Worm (Caenorhabditis elegans) whole organism, L1 larva: Measurements from ENCODE around the gene nep-1.

Experiments used
- C16A3.4 ChIP-seq: fragments of 150-350 bp; optimal IDR thresholded peaks from 2 replicates; lab custom pipeline; 2014; ENCODE audit warnings: missing biosample characterization, missing genetic modification characterization
- C34B4.2 ChIP-seq: sonication (generic microtip); optimal IDR thresholded peaks from 2 replicates; lab custom pipeline; 2017; ENCODE audit warnings: mild to moderate bottlenecking, missing genetic modification characterization, missing compliant biosample characterization
- F16B12.6 ChIP-seq: fragments of 150-350 bp; optimal IDR thresholded peaks from 2 replicates; lab custom pipeline; 2014; ENCODE audit warnings: missing biosample characterization, missing genetic modification characterization
- alr-1 ChIP-seq: fragments of 200-800 bp; sonication (Bioruptor generic); optimal IDR thresholded peaks from 2 replicates; lab custom pipeline; 2018; ENCODE audit warnings: borderline replicate concordance, mild to moderate bottlenecking, missing genetic modification characterization, missing compliant biosample characterization
- ama-1 ChIP-seq: fragments of 150-350 bp; optimal IDR thresholded peaks from 2 replicates; lab custom pipeline; 2014
- ceh-63 ChIP-seq: fragments of 200-800 bp; sonication (Bioruptor generic); optimal IDR thresholded peaks from 2 replicates; lab custom pipeline; 2018; ENCODE audit warnings: mild to moderate bottlenecking, missing genetic modification characterization, missing compliant biosample characterization
- ceh-8 ChIP-seq: fragments of 200-800 bp; sonication (Bioruptor generic); optimal IDR thresholded peaks from 2 replicates; lab custom pipeline; 2018; ENCODE audit warnings: mild to moderate bottlenecking, missing genetic modification characterization, moderate library complexity, missing compliant biosample characterization
- ceh-82 ChIP-seq, 3 experiments: fragments of 150-350 bp in 1 of 3; sonication (generic microtip) in 2 of 3; optimal IDR thresholded peaks; 2 replicates each; lab custom pipeline; 2014 to 2017; ENCODE audit warnings: missing biosample characterization in 3 of 3, missing genetic modification characterization in 3 of 3
- ceh-88 ChIP-seq: fragments of 200-800 bp; sonication (Bioruptor generic); IDR thresholded peaks from 2 replicates; pipeline ENCODE4 v1.3.6; 2022; ENCODE audit warnings: missing genetic modification characterization, missing compliant biosample characterization
- ceh-90 ChIP-seq: sonication (generic microtip); optimal IDR thresholded peaks from 2 replicates; lab custom pipeline; 2016; ENCODE audit warnings: missing genetic modification characterization, missing compliant biosample characterization
- dpl-1 ChIP-seq, 3 experiments: fragments of 150-350 bp in 2 of 3; sonication (generic microtip) in 1 of 3; optimal IDR thresholded peaks; 2 replicates each; lab custom pipeline; 2014 to 2017; ENCODE audit warnings: missing biosample characterization in 3 of 3, missing genetic modification characterization in 3 of 3, missing genetic modification reagents in 3 of 3
- dsc-1 ChIP-seq: sonication (generic microtip); optimal IDR thresholded peaks from 2 replicates; lab custom pipeline; 2016; ENCODE audit warnings: mild to moderate bottlenecking, missing genetic modification characterization, missing compliant biosample characterization
- efl-1 ChIP-seq, 4 experiments: fragments of 150-350 bp; optimal IDR thresholded peaks in 3 of 4; peaks in 1 of 4; 1 replicate in 1 of 4; 2 replicates in 3 of 4; lab custom pipeline; 2014; ENCODE audit warnings: missing biosample characterization in 2 of 4, missing genetic modification characterization in 2 of 4, missing genetic modification reagents in 2 of 4
- egl-13 ChIP-seq: sonication (generic microtip); optimal IDR thresholded peaks from 2 replicates; lab custom pipeline; 2016; ENCODE audit warnings: missing genotype, missing genetic modification reagents, missing genetic modification characterization, missing compliant biosample characterization
- egl-27 ChIP-seq, 2 experiments: fragments of 150-350 bp in 1 of 2; sonication (generic microtip); optimal IDR thresholded peaks; 3 replicates each; lab custom pipeline; 2017 to 2018; ENCODE audit warnings: missing biosample characterization in 2 of 2, missing genetic modification characterization in 2 of 2, missing genetic modification reagents in 2 of 2
- elt-2 ChIP-seq: sonication (generic microtip); optimal IDR thresholded peaks from 2 replicates; lab custom pipeline; 2016; ENCODE audit warnings: missing genetic modification characterization, mild to moderate bottlenecking, inconsistent platforms, missing compliant biosample characterization, missing genetic modification reagents
- elt-3 ChIP-seq, 6 experiments: fragments of 150-350 bp in 1 of 6; sonication (generic microtip); optimal IDR thresholded peaks; 2 replicates each; lab custom pipeline; 2017 to 2018; ENCODE audit warnings: missing biosample characterization in 6 of 6, missing genetic modification characterization in 6 of 6, inconsistent platforms in 1 of 6
- fkh-10 ChIP-seq: sonication (generic microtip); optimal IDR thresholded peaks from 2 replicates; lab custom pipeline; 2017; ENCODE audit warnings: missing biosample characterization, missing genetic modification reagents, missing genetic modification characterization
- fkh-4 ChIP-seq: sonication (generic microtip); optimal IDR thresholded peaks from 2 replicates; lab custom pipeline; 2016; ENCODE audit warnings: missing compliant biosample characterization, missing genetic modification characterization, borderline replicate concordance
- fkh-8 ChIP-seq: sonication (generic microtip); optimal IDR thresholded peaks from 2 replicates; lab custom pipeline; 2016; ENCODE audit warnings: mild to moderate bottlenecking, missing genetic modification characterization, missing compliant biosample characterization
- lin-13 ChIP-seq: fragments of 150-350 bp; optimal IDR thresholded peaks from 2 replicates; lab custom pipeline; 2014; ENCODE audit warnings: missing biosample characterization, missing genetic modification reagents, missing genetic modification characterization
- lin-14 ChIP-seq: fragments of 200-800 bp; sonication (Bioruptor generic); optimal IDR thresholded peaks from 2 replicates; lab custom pipeline; 2018; ENCODE audit warnings: mild to moderate bottlenecking, missing genetic modification characterization, moderate library complexity, missing compliant biosample characterization
- lin-35 ChIP-seq, 2 experiments: fragments of 150-350 bp; optimal IDR thresholded peaks; 2 replicates each; lab custom pipeline; 2014; ENCODE audit warnings: missing biosample characterization in 2 of 2, missing genetic modification characterization in 2 of 2, missing genetic modification reagents in 2 of 2
- lir-3 ChIP-seq: sonication (generic microtip); optimal IDR thresholded peaks from 2 replicates; lab custom pipeline; 2016; ENCODE audit warnings: mild to moderate bottlenecking, missing genetic modification characterization, moderate library complexity, missing compliant biosample characterization; ENCODE audit not compliant: poor library complexity
- lsy-2 ChIP-seq, 2 experiments: fragments of 150-350 bp; optimal IDR thresholded peaks; 2 replicates each; lab custom pipeline; 2014; ENCODE audit warnings: missing biosample characterization in 2 of 2, missing genetic modification characterization in 2 of 2
- mab-9 ChIP-seq: fragments of 200-800 bp; sonication (Bioruptor generic); IDR thresholded peaks from 2 replicates; pipeline ENCODE4 v1.3.6; 2022; ENCODE audit warnings: missing genetic modification reagents, missing genetic modification characterization, missing compliant biosample characterization
- mdl-1 ChIP-seq, 2 experiments: fragments of 150-350 bp; optimal IDR thresholded peaks; 2 replicates each; lab custom pipeline; 2014 to 2017; ENCODE audit warnings: missing biosample characterization in 2 of 2, missing genetic modification characterization in 2 of 2, inconsistent platforms in 1 of 2
- mef-2 ChIP-seq: fragments of 150-350 bp; optimal IDR thresholded peaks from 2 replicates; lab custom pipeline; 2014; ENCODE audit warnings: missing biosample characterization, missing genetic modification characterization
- nhr-12 ChIP-seq: sonication (generic microtip); optimal IDR thresholded peaks from 2 replicates; lab custom pipeline; 2017; ENCODE audit warnings: missing biosample characterization, missing genetic modification characterization
- nhr-19 ChIP-seq: fragments of 200-800 bp; sonication (Bioruptor generic); conservative IDR thresholded peaks from 2 replicates; pipeline ENCODE4 v1.3.6; 2022; ENCODE audit warnings: missing genetic modification characterization, missing compliant biosample characterization
- nhr-20 ChIP-seq: sonication (generic microtip); optimal IDR thresholded peaks from 2 replicates; lab custom pipeline; 2016; ENCODE audit warnings: mild to moderate bottlenecking, missing genetic modification characterization, missing compliant biosample characterization
- nhr-237 ChIP-seq: fragments of 150-350 bp; optimal IDR thresholded peaks from 2 replicates; lab custom pipeline; 2014; ENCODE audit warnings: missing biosample characterization, missing genetic modification characterization
- nhr-28 ChIP-seq: fragments of 150-350 bp; optimal IDR thresholded peaks from 2 replicates; lab custom pipeline; 2014; ENCODE audit warnings: missing biosample characterization, missing genetic modification characterization
- nhr-47 ChIP-seq: sonication (generic microtip); optimal IDR thresholded peaks from 2 replicates; lab custom pipeline; 2016; ENCODE audit warnings: mild to moderate bottlenecking, missing genetic modification characterization, moderate library complexity, missing compliant biosample characterization
- nhr-71 ChIP-seq: sonication (generic microtip); optimal IDR thresholded peaks from 2 replicates; lab custom pipeline; 2016; ENCODE audit warnings: mild to moderate bottlenecking, missing genetic modification characterization, moderate library complexity, missing compliant biosample characterization
- nhr-76 ChIP-seq: sonication (generic microtip); optimal IDR thresholded peaks from 2 replicates; lab custom pipeline; 2017; ENCODE audit warnings: missing biosample characterization, missing genetic modification characterization
- nhr-85 ChIP-seq: sonication (generic microtip); peaks from one replicate; lab custom pipeline; 2016; ENCODE audit warnings: missing genetic modification characterization, inconsistent platforms, missing compliant biosample characterization
- pag-3 ChIP-seq: sonication (generic microtip); optimal IDR thresholded peaks from 2 replicates; lab custom pipeline; 2017; ENCODE audit warnings: missing genetic modification characterization, mild to moderate bottlenecking, missing compliant biosample characterization, antibody characterized with exemption, borderline replicate concordance; ENCODE audit not compliant: insufficient read depth
- pqm-1 ChIP-seq: sonication (generic microtip); optimal IDR thresholded peaks from 3 replicates; lab custom pipeline; 2017; ENCODE audit warnings: missing biosample characterization, missing genetic modification characterization
- rnt-1 ChIP-seq: sonication (generic microtip); optimal IDR thresholded peaks from 2 replicates; lab custom pipeline; 2016; ENCODE audit warnings: mild to moderate bottlenecking, missing genetic modification characterization, moderate library complexity, missing compliant biosample characterization
- skn-1 ChIP-seq: fragments of 150-350 bp; optimal IDR thresholded peaks from 2 replicates; lab custom pipeline; 2014; ENCODE audit warnings: missing biosample characterization, missing genetic modification characterization
- snu-23 ChIP-seq: sonication (generic microtip); optimal IDR thresholded peaks from 2 replicates; lab custom pipeline; 2016; ENCODE audit warnings: missing genetic modification characterization, missing compliant biosample characterization
- sptf-1 ChIP-seq: fragments of 150-350 bp; optimal IDR thresholded peaks from 2 replicates; lab custom pipeline; 2014; ENCODE audit warnings: missing biosample characterization, missing genetic modification characterization
- sup-37 ChIP-seq: fragments of 200-800 bp; sonication (Bioruptor generic); optimal IDR thresholded peaks from 2 replicates; lab custom pipeline; 2018; ENCODE audit warnings: mild to moderate bottlenecking, missing genetic modification characterization, missing compliant biosample characterization
- tlp-1 ChIP-seq: fragments of 150-350 bp; optimal IDR thresholded peaks from 2 replicates; lab custom pipeline; 2014; ENCODE audit warnings: missing biosample characterization, missing genetic modification characterization
- unc-62 ChIP-seq: fragments of 150-350 bp; optimal IDR thresholded peaks from 2 replicates; lab custom pipeline; 2014; ENCODE audit warnings: missing biosample characterization, missing genetic modification reagents, missing genetic modification characterization
- ztf-11 ChIP-seq, 2 experiments: sonication (generic microtip); optimal IDR thresholded peaks; 2 replicates each; lab custom pipeline; 2016 to 2017; ENCODE audit warnings: missing genetic modification characterization in 2 of 2, missing biosample characterization in 1 of 2, missing compliant biosample characterization in 1 of 2
- ztf-4 ChIP-seq: fragments of 150-350 bp; optimal IDR thresholded peaks from 2 replicates; lab custom pipeline; 2014; ENCODE audit warnings: missing biosample characterization, missing genetic modification characterization

Gene nep-1

DNA sequence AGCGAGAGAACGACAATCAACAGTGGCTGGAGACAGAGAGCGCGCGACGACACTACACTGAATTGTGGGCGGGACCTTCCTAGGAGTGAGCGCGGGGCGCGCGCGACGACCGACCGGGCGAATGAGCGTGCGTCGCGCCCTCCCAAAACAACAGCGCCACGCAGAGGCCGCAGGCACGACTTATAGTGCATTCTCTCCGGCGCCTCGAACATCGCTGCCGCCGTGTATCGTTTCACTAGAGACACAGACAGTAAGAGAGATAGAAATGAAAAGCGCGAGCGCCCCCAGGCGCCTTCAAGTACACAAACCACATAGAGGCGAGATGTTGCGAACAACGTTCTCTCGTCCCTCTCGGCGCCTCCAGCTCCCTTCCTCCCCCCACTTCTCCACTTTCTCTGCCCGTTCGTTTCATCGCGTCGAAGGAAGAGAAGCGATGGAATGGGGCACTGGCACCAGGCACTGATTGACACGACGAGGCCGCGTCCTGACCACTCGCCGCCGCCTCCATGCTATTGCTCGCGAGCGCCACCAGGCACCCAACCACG lies 37.0 kb downstream of the nep-1 start (continued):
- peak; percentile 66 for TF ChIP-seq nhr-47 (tag; lab: Kevin White, UChicago)
- no peak for TF ChIP-seq egl-13
- TF ChIP-seq nhr-19 (GFP tag; lab: Robert Waterston, UW) = peak; percentile 56
- peak in 1 of 2 experiments; percentile 15 for TF ChIP-seq ztf-11 (tag; optimal IDR thresholded peaks at IDR 0.05; lab: Kevin White, UChicago)
- TF ChIP-seq C16A3.4 (tag; lab: Kevin White, UChicago) = peak; percentile 49
- TF ChIP-seq dpl-1 (GFP tag; optimal IDR thresholded peaks at IDR 0.05; lab: Kevin White, UChicago) = peak in 1 of 3 experiments; percentile 24
- no peak for TF ChIP-seq pag-3
- peak; percentile 77 for TF ChIP-seq nhr-71 (tag; lab: Kevin White, UChicago)
- no peak for TF ChIP-seq fkh-10
- TF ChIP-seq alr-1 (tag; lab: Kevin White, UChicago) = no peak
- peak; percentile 59 to 63 for TF ChIP-seq lin-35 (GFP tag; optimal IDR thresholded peaks at IDR 0.05; lab: Kevin White, UChicago)
- TF ChIP-seq efl-1 (optimal IDR thresholded peaks at IDR 0.05; lab: Kevin White, UChicago) = peak; percentile 43 to 46
- TF ChIP-seq efl-1 (GFP tag; optimal IDR thresholded peaks at IDR 0.05 in 1 of 2; lab: Kevin White, UChicago) = peak in 1 of 2 experiments; percentile 23
- TF ChIP-seq elt-3 (tag; optimal IDR thresholded peaks at IDR 0.05; lab: Kevin White, UChicago) = peak in 2 of 6 experiments; percentile 8 to 52
- TF ChIP-seq unc-62 (GFP tag; lab: Kevin White, UChicago) = no peak
- TF ChIP-seq lsy-2 (tag; optimal IDR thresholded peaks at IDR 0.05; lab: Kevin White, UChicago) = peak; percentile 38 to 68
- no peak for TF ChIP-seq ceh-63 (GFP tag; lab: Kevin White, UChicago)
- no peak for TF ChIP-seq ceh-90 (tag; lab: Kevin White, UChicago)
- peak in 1 of 2 experiments; percentile 60 for TF ChIP-seq egl-27 (tag; optimal IDR thresholded peaks at IDR 0.05; lab: Kevin White, UChicago)
- TF ChIP-seq lin-14 (GFP tag; lab: Kevin White, UChicago) = peak; percentile 98
- TF ChIP-seq mef-2 = no peak
- no peak for TF ChIP-seq nhr-12 (tag; lab: Kevin White, UChicago)
- peak; percentile 79 for TF ChIP-seq nhr-85 (tag; lab: Kevin White, UChicago)
- no peak for TF ChIP-seq pqm-1 (tag; lab: Kevin White, UChicago)
- no peak for TF ChIP-seq fkh-4 (tag; lab: Kevin White, UChicago)
- TF ChIP-seq C34B4.2 (tag; lab: Kevin White, UChicago) = no peak
- TF ChIP-seq mdl-1 (tag; optimal IDR thresholded peaks at IDR 0.05; lab: Kevin White, UChicago) = peak in 1 of 2 experiments; percentile 69
- peak; percentile 2 for TF ChIP-seq F16B12.6 (tag; lab: Kevin White, UChicago)
- peak; percentile 16 for TF ChIP-seq dsc-1 (tag; lab: Kevin White, UChicago)
- TF ChIP-seq lir-3 (tag; lab: Kevin White, UChicago) = no peak
- 0 out of 2 replicates have a peak, but pooled peaks have one; percentile 23 for TF ChIP-seq ceh-88 (GFP tag; lab: Robert Waterston, UW)

DNA sequence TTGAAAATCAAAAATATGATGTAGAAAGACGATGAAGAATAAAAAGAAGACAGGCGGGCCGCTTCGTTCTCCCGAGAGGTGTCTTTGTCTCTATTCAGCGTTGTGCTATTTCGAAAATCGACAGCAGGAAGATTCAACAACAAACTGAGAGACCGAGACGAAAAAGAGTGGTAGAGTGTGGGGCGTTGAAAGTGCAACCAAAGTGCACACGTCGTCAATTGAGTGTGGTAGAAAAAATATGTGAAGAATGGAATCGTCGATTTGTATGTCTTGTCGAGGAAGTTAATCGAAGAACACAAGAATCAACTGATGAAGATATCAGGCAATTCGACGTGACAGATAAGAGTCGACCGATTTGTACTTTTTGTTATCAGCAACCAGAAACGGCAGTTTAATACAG lies 37.8 kb downstream of the nep-1 start:
- TF ChIP-seq mef-2 = no peak
- peak in 1 of 3 experiments; percentile 32 for TF ChIP-seq ceh-82 (tag; optimal IDR thresholded peaks at IDR 0.05; lab: Kevin White, UChicago)
- TF ChIP-seq lin-14 (GFP tag; lab: Kevin White, UChicago) = peak; percentile 83
- TF ChIP-seq fkh-4 (tag; lab: Kevin White, UChicago) = no peak
- no peak for TF ChIP-seq nhr-28 (tag; lab: Kevin White, UChicago)
- peak; percentile 77 for TF ChIP-seq elt-2
- no peak for TF ChIP-seq ztf-4 (tag; lab: Kevin White, UChicago)
- no peak for TF ChIP-seq pqm-1 (tag; lab: Kevin White, UChicago)
- TF ChIP-seq lin-35 (GFP tag; optimal IDR thresholded peaks at IDR 0.05; lab: Kevin White, UChicago) = peak; percentile 17 to 65
- TF ChIP-seq ceh-8 = no peak
- peak; percentile 63 for TF ChIP-seq nhr-20 (tag; lab: Kevin White, UChicago)
- TF ChIP-seq snu-23 = peak; percentile 56
- no peak for TF ChIP-seq mab-9 (GFP tag; lab: Robert Waterston, UW)
- TF ChIP-seq lin-13 (GFP tag; lab: Kevin White, UChicago) = no peak
- TF ChIP-seq nhr-76 (tag; lab: Kevin White, UChicago) = peak; percentile 62
- TF ChIP-seq ama-1 (lab: Kevin White, UChicago) = no peak
- no peak for TF ChIP-seq sup-37 (GFP tag; lab: Kevin White, UChicago)
- no peak for TF ChIP-seq C34B4.2 (tag; lab: Kevin White, UChicago)
- TF ChIP-seq unc-62 (GFP tag; lab: Kevin White, UChicago) = no peak
- TF ChIP-seq nhr-71 (tag; lab: Kevin White, UChicago) = peak; percentile 64
- peak; percentile 7 for TF ChIP-seq rnt-1 (tag; lab: Kevin White, UChicago)
- no peak for TF ChIP-seq skn-1
- TF ChIP-seq nhr-237 (tag; lab: Kevin White, UChicago) = no peak
- TF ChIP-seq tlp-1 (tag; lab: Kevin White, UChicago) = no peak
- no peak for TF ChIP-seq alr-1 (tag; lab: Kevin White, UChicago)
- no peak for TF ChIP-seq fkh-8
- no peak for TF ChIP-seq sptf-1 (tag; lab: Kevin White, UChicago)
